Worm (Caenorhabditis elegans) whole organism, L3 larva: ENCODE data around the gene C18H9.1.

Experiments
- ZK546.5 ChIP-seq: sonication (generic microtip); optimal IDR thresholded peaks from 2 replicates; lab custom pipeline; 2017; ENCODE audit warnings: missing biosample characterization, missing genetic modification characterization
- ama-1 ChIP-seq: fragments of 150-350 bp; optimal IDR thresholded peaks from 2 replicates; lab custom pipeline; 2018
- ceh-28 ChIP-seq: fragments of 150-350 bp; optimal IDR thresholded peaks from 2 replicates; lab custom pipeline; 2014; ENCODE audit warnings: missing biosample characterization, missing genetic modification reagents, missing genetic modification characterization
- egl-27 ChIP-seq: sonication (generic microtip); optimal IDR thresholded peaks from 4 replicates; lab custom pipeline; 2017; ENCODE audit warnings: missing biosample characterization, missing genetic modification reagents, missing genetic modification characterization
- egl-5 ChIP-seq: fragments of 150-350 bp; optimal IDR thresholded peaks from 2 replicates; lab custom pipeline; 2017; ENCODE audit warnings: missing biosample characterization, missing genetic modification reagents, missing genetic modification characterization, inconsistent platforms
- elt-1 ChIP-seq: fragments of 150-350 bp; optimal IDR thresholded peaks from 2 replicates; lab custom pipeline; 2014; ENCODE audit warnings: missing biosample characterization, missing genetic modification characterization
- elt-2 ChIP-seq: sonication (generic microtip); optimal IDR thresholded peaks from 2 replicates; lab custom pipeline; 2016; ENCODE audit warnings: missing genetic modification reagents, mild to moderate bottlenecking, missing genetic modification characterization, missing compliant biosample characterization
- eor-1 ChIP-seq, 2 experiments: fragments of 150-350 bp; optimal IDR thresholded peaks; 2 replicates each; lab custom pipeline; 2014 to 2018; ENCODE audit warnings: missing biosample characterization in 2 of 2, missing genetic modification characterization in 2 of 2
- fkh-10 ChIP-seq: sonication (generic microtip); optimal IDR thresholded peaks from 2 replicates; lab custom pipeline; 2017; ENCODE audit warnings: missing biosample characterization, missing genetic modification reagents, missing genetic modification characterization
- fkh-2 ChIP-seq: fragments of 150-350 bp; optimal IDR thresholded peaks from 2 replicates; lab custom pipeline; 2014; ENCODE audit warnings: missing biosample characterization, missing genetic modification reagents, missing genetic modification characterization
- fos-1 ChIP-seq: fragments of 150-350 bp; optimal IDR thresholded peaks from 2 replicates; lab custom pipeline; 2014; ENCODE audit warnings: missing biosample characterization, missing genetic modification characterization
- hmg-11 ChIP-seq: sonication (generic microtip); optimal IDR thresholded peaks from 2 replicates; lab custom pipeline; 2016; ENCODE audit warnings: missing genetic modification characterization, missing compliant biosample characterization
- jun-1 ChIP-seq: fragments of 150-350 bp; optimal IDR thresholded peaks from 2 replicates; lab custom pipeline; 2014; ENCODE audit warnings: missing biosample characterization, missing genetic modification reagents, missing genetic modification characterization
- lin-15B ChIP-seq: fragments of 150-350 bp; optimal IDR thresholded peaks from 2 replicates; lab custom pipeline; 2014; ENCODE audit warnings: missing biosample characterization, missing genetic modification characterization
- lin-39 ChIP-seq: fragments of 150-350 bp; optimal IDR thresholded peaks from 2 replicates; lab custom pipeline; 2018; ENCODE audit warnings: missing biosample characterization, missing genetic modification reagents, missing genetic modification characterization
- mml-1 ChIP-seq: fragments of 150-350 bp; sonication (generic microtip); optimal IDR thresholded peaks from 3 replicates; lab custom pipeline; 2014; ENCODE audit warnings: missing biosample characterization, missing genetic modification characterization
- nfya-1 ChIP-seq: sonication (generic microtip); optimal IDR thresholded peaks from 2 replicates; lab custom pipeline; 2017; ENCODE audit warnings: missing genetic modification characterization, mild to moderate bottlenecking, missing compliant biosample characterization, antibody characterized with exemption, moderate library complexity; ENCODE audit not compliant: insufficient read depth
- nhr-23 ChIP-seq: fragments of 150-350 bp; optimal IDR thresholded peaks from 2 replicates; lab custom pipeline; 2014; ENCODE audit warnings: missing biosample characterization, missing genetic modification reagents, missing genetic modification characterization
- nhr-237 ChIP-seq: fragments of 150-350 bp; optimal IDR thresholded peaks from 2 replicates; lab custom pipeline; 2014; ENCODE audit warnings: missing biosample characterization, missing genetic modification characterization
- nhr-25 ChIP-seq: sonication (generic microtip); optimal IDR thresholded peaks from 2 replicates; lab custom pipeline; 2017; ENCODE audit warnings: missing biosample characterization, missing genetic modification characterization
- nhr-43 ChIP-seq: sonication (generic microtip); optimal IDR thresholded peaks from 2 replicates; lab custom pipeline; 2016; ENCODE audit warnings: mild to moderate bottlenecking, missing genetic modification characterization, missing compliant biosample characterization; ENCODE audit not compliant: poor library complexity, severe bottlenecking
- nhr-77 ChIP-seq: fragments of 150-350 bp; optimal IDR thresholded peaks from 2 replicates; lab custom pipeline; 2014; ENCODE audit warnings: missing biosample characterization, missing genetic modification characterization
- pqm-1 ChIP-seq: fragments of 150-350 bp; optimal IDR thresholded peaks from 2 replicates; lab custom pipeline; 2017; ENCODE audit warnings: missing biosample characterization, missing genetic modification characterization, inconsistent platforms
- sea-2 ChIP-seq: fragments of 150-350 bp; sonication (generic microtip); optimal IDR thresholded peaks from 4 replicates; lab custom pipeline; 2014; ENCODE audit warnings: missing biosample characterization, missing genetic modification reagents, missing genetic modification characterization
- skn-1 ChIP-seq: fragments of 150-350 bp; optimal IDR thresholded peaks from 2 replicates; lab custom pipeline; 2014; ENCODE audit warnings: missing biosample characterization, missing genetic modification characterization
- snpc-4 ChIP-seq: fragments of 150-350 bp; optimal IDR thresholded peaks from 2 replicates; lab custom pipeline; 2014; ENCODE audit warnings: missing biosample characterization, missing genetic modification characterization
- unc-62 ChIP-seq: fragments of 150-350 bp; sonication (generic microtip); optimal IDR thresholded peaks from 4 replicates; lab custom pipeline; 2014; ENCODE audit warnings: missing biosample characterization, missing genetic modification reagents, missing genetic modification characterization

C18H9.1 gene

ce11 chrII:6701497-6701896 is 2.6 kb downstream of the C18H9.1 start, which contains the start of gene C18H9.6:
Gene C18H9.6, minus strand, starts transcription at chrII:6701625.
- TF ChIP-seq egl-27 (tag; lab: Kevin White, UChicago) (no peak), pqm-1 (peak; percentile 85), jun-1 (tag; lab: Kevin White, UChicago) (peak; percentile 9), skn-1 (tag; lab: Kevin White, UChicago) (peak; percentile 77), fos-1 (tag; lab: Kevin White, UChicago) (no peak), sea-2 (no peak), elt-2 (tag; lab: Kevin White, UChicago) (peak; percentile 93), nhr-77 (tag; lab: Kevin White, UChicago) (no peak)

ce11 chrII:6705593-6706228 is 6.8 kb downstream of the C18H9.1 start, which contains the start of gene rpy-1:
Gene rpy-1, minus strand, starts transcription at chrII:6705643.
- TF ChIP-seq eor-1 (tag; optimal IDR thresholded peaks at IDR 0.05; lab: Kevin White, UChicago) (no peak), nhr-43 (tag; lab: Kevin White, UChicago) (no peak), fkh-2 (tag; lab: Kevin White, UChicago) (no peak), egl-5 (tag; lab: Kevin White, UChicago) (peak; percentile 32), fos-1 (tag; lab: Kevin White, UChicago) (no peak), nfya-1 (tag; lab: Kevin White, UChicago) (peak; percentile 0), snpc-4 (no peak), jun-1 (tag; lab: Kevin White, UChicago) (no peak), lin-39 (tag; lab: Kevin White, UChicago) (peak; percentile 46)

- TF ChIP-seq snpc-4, result no peak
- TF ChIP-seq fkh-10 (GFP tag; lab: Kevin White, UChicago), result peak; percentile 44
Measured at ce11 chrII:6706552-6707091, 7.7 kb downstream of the C18H9.1 start.

ce11 chrII:6707496-6708260 is 8.8 kb downstream of the C18H9.1 start:
- TF ChIP-seq skn-1 (tag; lab: Kevin White, UChicago), result no peak
- TF ChIP-seq ceh-28 (tag; lab: Kevin White, UChicago), result no peak
- peak; percentile 96 for TF ChIP-seq lin-39 (tag; lab: Kevin White, UChicago)
- TF ChIP-seq elt-1 (tag; lab: Kevin White, UChicago), result peak; percentile 0
- TF ChIP-seq nfya-1 (tag; lab: Kevin White, UChicago), result peak; percentile 52
- peak; percentile 27 for TF ChIP-seq unc-62 (GFP tag; lab: Kevin White, UChicago)

- TF ChIP-seq lin-15B (tag; lab: Kevin White, UChicago) (peak; percentile 21), nhr-25 (tag; lab: Kevin White, UChicago) (no peak), lin-39 (tag; lab: Kevin White, UChicago) (peak; percentile 65), egl-5 (tag; lab: Kevin White, UChicago) (peak; percentile 18), nfya-1 (tag; lab: Kevin White, UChicago) (peak; percentile 78), eor-1 (tag; optimal IDR thresholded peaks at IDR 0.05; lab: Kevin White, UChicago) (no peak), unc-62 (GFP tag; lab: Kevin White, UChicago) (peak; percentile 15), nhr-237 (tag; lab: Kevin White, UChicago) (no peak), hmg-11 (tag; lab: Kevin White, UChicago) (peak; percentile 37), ZK546.5 (tag; lab: Kevin White, UChicago) (no peak)
- TF ChIP-seq, all 47 proteins: peak for 6
Measured at ce11 chrII:6708980-6709379, 10.1 kb downstream of the C18H9.1 start.

ce11 chrII:6709680-6710079 is 10.8 kb downstream of the C18H9.1 start:
- TF ChIP-seq fos-1 (tag; lab: Kevin White, UChicago) (no peak), fkh-10 (GFP tag; lab: Kevin White, UChicago) (peak; percentile 86), skn-1 (tag; lab: Kevin White, UChicago) (no peak), nhr-23 (tag; lab: Kevin White, UChicago) (peak; percentile 3), nhr-43 (tag; lab: Kevin White, UChicago) (peak; percentile 26), ama-1 (lab: Kevin White, UChicago) (peak; percentile 74), lin-15B (tag; lab: Kevin White, UChicago) (no peak), nfya-1 (tag; lab: Kevin White, UChicago) (no peak), mml-1 (tag; lab: Kevin White, UChicago) (no peak), sea-2 (no peak)
- TF ChIP-seq, all 47 proteins: peak for 4
